Fruit fly (Drosophila melanogaster): ENCODE data around the gene Hs3st-B.

Gene Hs3st-B

dm6 chrX:19248426-19249217, at the start of gene Hs3st-B:
Hs3st-B (plus strand) TSS chrX:19248639.
- no peak for TF ChIP-seq EcR (GFP tag; optimal IDR thresholded peaks at IDR 0.05)
- TF ChIP-seq CG8478 (optimal IDR thresholded peaks at IDR 0.05) = no peak

dm6 chrX:19201630-19202029, 46.8 kb upstream of the Hs3st-B start, which contains the start of gene CG7990:
CG7990 (minus strand) TSS chrX:19201979.
- TF ChIP-seq EcR (GFP tag; optimal IDR thresholded peaks at IDR 0.05) (no peak), CG8478 (optimal IDR thresholded peaks at IDR 0.05) (no peak), usp (GFP tag; optimal IDR thresholded peaks at IDR 0.05) (no peak), Dll (optimal IDR thresholded peaks at IDR 0.05) (no peak), pan (optimal IDR thresholded peaks at IDR 0.05) (no peak), psq (optimal IDR thresholded peaks at IDR 0.05) (no peak)

dm6 chrX:19208014-19208413, 40.4 kb upstream of the Hs3st-B start, which contains the start of gene Ulp1:
Ulp1 (minus strand) TSS chrX:19208187.
- no peak for TF ChIP-seq usp (GFP tag; optimal IDR thresholded peaks at IDR 0.05)
- no peak for TF ChIP-seq CG8478 (optimal IDR thresholded peaks at IDR 0.05)
- no peak for TF ChIP-seq psq (optimal IDR thresholded peaks at IDR 0.05)
- no peak for TF ChIP-seq pan (optimal IDR thresholded peaks at IDR 0.05)
- TF ChIP-seq Dll (optimal IDR thresholded peaks at IDR 0.05) = no peak
- TF ChIP-seq EcR (GFP tag; optimal IDR thresholded peaks at IDR 0.05) = no peak

- TF ChIP-seq psq (optimal IDR thresholded peaks at IDR 0.05) = no peak
- TF ChIP-seq pan (optimal IDR thresholded peaks at IDR 0.05) = no peak
- TF ChIP-seq EcR (GFP tag; optimal IDR thresholded peaks at IDR 0.05) = no peak
- TF ChIP-seq CG8478 (optimal IDR thresholded peaks at IDR 0.05) = no peak
- TF ChIP-seq Dll (optimal IDR thresholded peaks at IDR 0.05) = no peak
- TF ChIP-seq usp (GFP tag; optimal IDR thresholded peaks at IDR 0.05) = no peak
Measured at dm6 chrX:19211982-19212381, 36.5 kb upstream of the Hs3st-B start, which contains the start of gene CG14195. CG14195 (minus strand) TSS chrX:19212082.

dm6 chrX:19212954-19213353, 35.5 kb upstream of the Hs3st-B start, which contains the start of gene Mur18B:
Mur18B (plus strand) TSS chrX:19213254.
- TF ChIP-seq pan (optimal IDR thresholded peaks at IDR 0.05) = no peak
- TF ChIP-seq usp (GFP tag; optimal IDR thresholded peaks at IDR 0.05) = no peak
- TF ChIP-seq Dll (optimal IDR thresholded peaks at IDR 0.05) = no peak
- no peak for TF ChIP-seq psq (optimal IDR thresholded peaks at IDR 0.05)
- TF ChIP-seq EcR (GFP tag; optimal IDR thresholded peaks at IDR 0.05) = no peak
- no peak for TF ChIP-seq CG8478 (optimal IDR thresholded peaks at IDR 0.05)

dm6 chrX:19215215-19215614, 33.2 kb upstream of the Hs3st-B start, which contains the start of gene Muc18B:
Muc18B (plus strand) TSS chrX:19215515.
- TF ChIP-seq Dll (optimal IDR thresholded peaks at IDR 0.05) (no peak), psq (optimal IDR thresholded peaks at IDR 0.05) (no peak), pan (optimal IDR thresholded peaks at IDR 0.05) (no peak), usp (GFP tag; optimal IDR thresholded peaks at IDR 0.05) (no peak), EcR (GFP tag; optimal IDR thresholded peaks at IDR 0.05) (no peak), CG8478 (optimal IDR thresholded peaks at IDR 0.05) (no peak)

- TF ChIP-seq CG8478 (optimal IDR thresholded peaks at IDR 0.05) (no peak), psq (optimal IDR thresholded peaks at IDR 0.05) (no peak), usp (GFP tag; optimal IDR thresholded peaks at IDR 0.05) (no peak), pan (optimal IDR thresholded peaks at IDR 0.05) (no peak), Dll (optimal IDR thresholded peaks at IDR 0.05) (no peak), EcR (GFP tag; optimal IDR thresholded peaks at IDR 0.05) (no peak)
Measured at dm6 chrX:19216671-19217070, 31.8 kb upstream of the Hs3st-B start.

- TF ChIP-seq EcR (GFP tag; optimal IDR thresholded peaks at IDR 0.05) = no peak
- peak; percentile 76 for TF ChIP-seq Dll (optimal IDR thresholded peaks at IDR 0.05)
- no peak for TF ChIP-seq usp (GFP tag; optimal IDR thresholded peaks at IDR 0.05)
- no peak for TF ChIP-seq pan (optimal IDR thresholded peaks at IDR 0.05)
- TF ChIP-seq CG8478 (optimal IDR thresholded peaks at IDR 0.05) = no peak
- no peak for TF ChIP-seq psq (optimal IDR thresholded peaks at IDR 0.05)
Measured at dm6 chrX:19220415-19220814, 28.0 kb upstream of the Hs3st-B start, which contains the start of gene CG7884. CG7884 (plus strand) TSS chrX:19220622.

dm6 chrX:19220963-19221572, 27.4 kb upstream of the Hs3st-B start:
- TF ChIP-seq pan (optimal IDR thresholded peaks at IDR 0.05) (no peak), usp (GFP tag; optimal IDR thresholded peaks at IDR 0.05) (no peak), CG8478 (optimal IDR thresholded peaks at IDR 0.05) (no peak), EcR (GFP tag; optimal IDR thresholded peaks at IDR 0.05) (no peak), psq (optimal IDR thresholded peaks at IDR 0.05) (no peak), Dll (optimal IDR thresholded peaks at IDR 0.05) (no peak)

- no peak for TF ChIP-seq Dll (optimal IDR thresholded peaks at IDR 0.05)
- no peak for TF ChIP-seq EcR (GFP tag; optimal IDR thresholded peaks at IDR 0.05)
- no peak for TF ChIP-seq pan (optimal IDR thresholded peaks at IDR 0.05)
- no peak for TF ChIP-seq usp (GFP tag; optimal IDR thresholded peaks at IDR 0.05)
- no peak for TF ChIP-seq CG8478 (optimal IDR thresholded peaks at IDR 0.05)
- TF ChIP-seq psq (optimal IDR thresholded peaks at IDR 0.05) = no peak
Measured at dm6 chrX:19224580-19225303, 23.7 kb upstream of the Hs3st-B start.

- TF ChIP-seq CG8478 (optimal IDR thresholded peaks at IDR 0.05) (no peak), usp (GFP tag; optimal IDR thresholded peaks at IDR 0.05) (no peak), Dll (optimal IDR thresholded peaks at IDR 0.05) (no peak), psq (optimal IDR thresholded peaks at IDR 0.05) (no peak)
Measured at dm6 chrX:19225304-19225640, 23.2 kb upstream of the Hs3st-B start.
